Fruit fly (Drosophila melanogaster): Measurements from ENCODE around the gene CG10747.

DNA sequence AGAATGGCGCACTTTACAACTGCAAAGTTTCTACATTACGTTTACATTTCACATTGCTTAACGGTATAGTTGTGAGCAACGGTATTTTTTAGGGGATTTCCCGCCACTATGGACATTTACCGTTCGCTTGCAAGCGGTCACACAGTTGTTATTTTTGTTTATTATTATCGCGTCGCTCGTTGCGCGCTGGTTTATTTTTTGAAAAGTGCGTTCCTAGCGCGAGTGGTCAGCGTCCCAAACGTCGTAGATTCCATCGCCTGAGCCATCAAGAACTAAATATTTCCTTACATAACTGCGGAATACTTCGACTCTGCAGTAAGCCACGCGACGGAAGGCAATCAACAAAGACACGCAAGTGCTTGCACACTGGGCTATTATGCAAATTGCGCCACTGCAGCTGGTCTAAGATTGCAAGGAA lies 24.9 kb downstream of the CG10747 start, which contains the start of gene bwa:
- TF ChIP-seq Dll (optimal IDR thresholded peaks at IDR 0.05), result no peak
- no peak for TF ChIP-seq psq (optimal IDR thresholded peaks at IDR 0.05)
- no peak for TF ChIP-seq EcR (GFP tag; optimal IDR thresholded peaks at IDR 0.05)
- TF ChIP-seq usp (GFP tag; optimal IDR thresholded peaks at IDR 0.05), result no peak

All from whole organism.